Worm (Caenorhabditis elegans): ENCODE data around the gene C25E10.7.

DNA sequence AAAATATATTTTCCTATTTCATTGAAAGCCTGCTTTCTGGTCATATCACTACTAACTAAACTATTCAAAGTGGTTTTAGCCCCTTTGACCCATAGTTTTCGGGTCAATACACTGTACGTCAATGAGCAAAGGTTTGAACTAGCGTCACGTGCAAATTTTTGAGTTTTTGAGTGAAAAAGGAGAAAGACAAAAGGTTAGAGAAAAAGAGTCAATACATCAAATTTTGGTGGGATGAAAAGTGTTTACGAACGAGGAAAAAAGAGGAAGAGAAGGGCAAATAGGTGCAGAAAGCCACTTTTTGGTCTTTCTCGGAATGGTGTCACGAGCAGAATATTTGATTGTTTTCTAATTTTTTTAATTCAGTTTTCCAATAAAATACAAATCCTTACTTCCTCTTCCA lies 24.8 kb upstream of the C25E10.7 start:
- TF ChIP-seq attf-6 (GFP tag; IDR thresholded peaks at IDR 0.05) (no peak), mxl-1 (tag; optimal IDR thresholded peaks at IDR 0.05) (no peak), Y56A3A.18 (GFP tag; IDR thresholded peaks at IDR 0.05) (no peak), lin-40 (tag; optimal IDR thresholded peaks at IDR 0.05) (no peak), sea-2 (GFP tag; IDR thresholded peaks at IDR 0.05) (no peak), K11D2.4 (GFP tag; IDR thresholded peaks at IDR 0.05) (no peak), F23B12.7 (tag; optimal IDR thresholded peaks at IDR 0.05; ENCODE audit: insufficient read depth) (no peak), Y53F4B.3 (GFP tag; IDR thresholded peaks at IDR 0.05) (no peak), ztf-28 (GFP tag; IDR thresholded peaks at IDR 0.05) (no peak), efl-1 (GFP tag; optimal IDR thresholded peaks at IDR 0.05) (no peak)
